Worm (Caenorhabditis elegans) whole organism, L1 larva: ENCODE measurements around the gene rike-1.

Experiments used
- C04F5.9 ChIP-seq: sonication (generic microtip); optimal IDR thresholded peaks from 2 replicates; lab custom pipeline; 2016; ENCODE audit warnings: missing genetic modification characterization, missing compliant biosample characterization
- F16B12.6 ChIP-seq: fragments of 150-350 bp; optimal IDR thresholded peaks from 2 replicates; lab custom pipeline; 2014; ENCODE audit warnings: missing biosample characterization, missing genetic modification characterization
- alr-1 ChIP-seq: fragments of 200-800 bp; sonication (Bioruptor generic); optimal IDR thresholded peaks from 2 replicates; lab custom pipeline; 2018; ENCODE audit warnings: borderline replicate concordance, mild to moderate bottlenecking, missing genetic modification characterization, missing compliant biosample characterization
- blmp-1 ChIP-seq: fragments of 150-350 bp; optimal IDR thresholded peaks from 2 replicates; lab custom pipeline; 2014; ENCODE audit warnings: missing biosample characterization, missing genetic modification characterization
- ceh-90 ChIP-seq: sonication (generic microtip); optimal IDR thresholded peaks from 2 replicates; lab custom pipeline; 2016; ENCODE audit warnings: missing genetic modification characterization, missing compliant biosample characterization
- elt-3 ChIP-seq, 6 experiments: fragments of 150-350 bp in 1 of 6; sonication (generic microtip); optimal IDR thresholded peaks; 2 replicates each; lab custom pipeline; 2017 to 2018; ENCODE audit warnings: missing biosample characterization in 6 of 6, missing genetic modification characterization in 6 of 6, inconsistent platforms in 1 of 6
- fkh-10 ChIP-seq: sonication (generic microtip); optimal IDR thresholded peaks from 2 replicates; lab custom pipeline; 2017; ENCODE audit warnings: missing biosample characterization, missing genetic modification reagents, missing genetic modification characterization
- fkh-4 ChIP-seq: sonication (generic microtip); optimal IDR thresholded peaks from 2 replicates; lab custom pipeline; 2016; ENCODE audit warnings: missing compliant biosample characterization, missing genetic modification characterization, borderline replicate concordance
- hlh-17 ChIP-seq: fragments of 200-800 bp; sonication (Bioruptor generic); optimal IDR thresholded peaks from 2 replicates; lab custom pipeline; 2018; ENCODE audit warnings: missing genetic modification characterization, mild to moderate bottlenecking, missing compliant biosample characterization, moderate library complexity, borderline replicate concordance
- hlh-4 ChIP-seq: sonication (generic microtip); optimal IDR thresholded peaks from 2 replicates; lab custom pipeline; 2016; ENCODE audit warnings: mild to moderate bottlenecking, missing genetic modification characterization, missing compliant biosample characterization
- jun-1 ChIP-seq: fragments of 150-350 bp; optimal IDR thresholded peaks from 2 replicates; lab custom pipeline; 2014; ENCODE audit warnings: missing biosample characterization, missing genetic modification reagents, missing genetic modification characterization
- lin-14 ChIP-seq: fragments of 200-800 bp; sonication (Bioruptor generic); optimal IDR thresholded peaks from 2 replicates; lab custom pipeline; 2018; ENCODE audit warnings: mild to moderate bottlenecking, missing genetic modification characterization, moderate library complexity, missing compliant biosample characterization
- lin-39 ChIP-seq: fragments of 150-350 bp; optimal IDR thresholded peaks from 2 replicates; lab custom pipeline; 2014; ENCODE audit warnings: missing biosample characterization, missing genetic modification reagents, missing genetic modification characterization
- lir-3 ChIP-seq: sonication (generic microtip); optimal IDR thresholded peaks from 2 replicates; lab custom pipeline; 2016; ENCODE audit warnings: mild to moderate bottlenecking, missing genetic modification characterization, moderate library complexity, missing compliant biosample characterization; ENCODE audit not compliant: poor library complexity
- mep-1 ChIP-seq: fragments of 150-350 bp; optimal IDR thresholded peaks from 2 replicates; lab custom pipeline; 2014; ENCODE audit warnings: missing biosample characterization, missing genetic modification characterization
- nhr-19 ChIP-seq: fragments of 200-800 bp; sonication (Bioruptor generic); conservative IDR thresholded peaks from 2 replicates; pipeline ENCODE4 v1.3.6; 2022; ENCODE audit warnings: missing genetic modification characterization, missing compliant biosample characterization
- nhr-20 ChIP-seq: sonication (generic microtip); optimal IDR thresholded peaks from 2 replicates; lab custom pipeline; 2016; ENCODE audit warnings: mild to moderate bottlenecking, missing genetic modification characterization, missing compliant biosample characterization
- nhr-71 ChIP-seq: sonication (generic microtip); optimal IDR thresholded peaks from 2 replicates; lab custom pipeline; 2016; ENCODE audit warnings: mild to moderate bottlenecking, missing genetic modification characterization, moderate library complexity, missing compliant biosample characterization
- nhr-85 ChIP-seq: sonication (generic microtip); peaks from one replicate; lab custom pipeline; 2016; ENCODE audit warnings: missing genetic modification characterization, inconsistent platforms, missing compliant biosample characterization
- nhr-90 ChIP-seq: sonication (generic microtip); optimal IDR thresholded peaks from 2 replicates; lab custom pipeline; 2016; ENCODE audit warnings: mild to moderate bottlenecking, missing genetic modification characterization, missing compliant biosample characterization; ENCODE audit not compliant: poor library complexity
- pax-3 ChIP-seq: fragments of 200-800 bp; sonication (Bioruptor generic); optimal IDR thresholded peaks from 2 replicates; lab custom pipeline; 2018; ENCODE audit warnings: mild to moderate bottlenecking, missing genetic modification characterization, moderate library complexity, missing compliant biosample characterization
- rnt-1 ChIP-seq: sonication (generic microtip); optimal IDR thresholded peaks from 2 replicates; lab custom pipeline; 2016; ENCODE audit warnings: mild to moderate bottlenecking, missing genetic modification characterization, moderate library complexity, missing compliant biosample characterization
- sup-37 ChIP-seq: fragments of 200-800 bp; sonication (Bioruptor generic); optimal IDR thresholded peaks from 2 replicates; lab custom pipeline; 2018; ENCODE audit warnings: mild to moderate bottlenecking, missing genetic modification characterization, missing compliant biosample characterization
- tbx-2 ChIP-seq: sonication (generic microtip); optimal IDR thresholded peaks from 2 replicates; lab custom pipeline; 2016; ENCODE audit warnings: missing genetic modification characterization, missing compliant biosample characterization
- unc-130 ChIP-seq: fragments of 150-350 bp; optimal IDR thresholded peaks from 2 replicates; lab custom pipeline; 2017; ENCODE audit warnings: missing biosample characterization, missing genetic modification characterization, inconsistent platforms
- unc-62 ChIP-seq: fragments of 150-350 bp; optimal IDR thresholded peaks from 2 replicates; lab custom pipeline; 2014; ENCODE audit warnings: missing biosample characterization, missing genetic modification reagents, missing genetic modification characterization
- ztf-4 ChIP-seq: fragments of 150-350 bp; optimal IDR thresholded peaks from 2 replicates; lab custom pipeline; 2014; ENCODE audit warnings: missing biosample characterization, missing genetic modification characterization

rike-1 gene

DNA sequence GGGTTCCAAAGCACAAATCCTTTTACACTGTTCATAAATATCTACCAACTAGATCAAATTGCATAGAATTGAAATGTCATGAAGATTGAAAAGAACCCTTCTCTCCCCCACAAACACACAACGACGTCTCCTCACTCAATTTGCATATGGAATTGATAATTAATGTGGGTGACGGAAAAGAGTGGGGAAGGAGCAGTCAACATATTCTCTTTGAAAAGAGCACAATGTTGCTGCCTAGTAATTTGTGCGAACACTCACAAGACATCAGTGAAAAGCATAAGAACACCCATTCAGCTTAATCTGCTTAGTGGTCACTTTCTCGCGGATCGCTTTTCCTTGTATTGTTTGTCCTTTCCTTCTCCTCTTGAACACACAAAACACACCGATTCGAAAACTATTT lies 49.2 kb downstream of the rike-1 start:
- no peak for TF ChIP-seq nhr-19 (GFP tag; lab: Robert Waterston, UW)
- TF ChIP-seq nhr-85 (tag; lab: Kevin White, UChicago): peak; percentile 34
- TF ChIP-seq sup-37: no peak
- no peak for TF ChIP-seq lir-3 (tag; lab: Kevin White, UChicago)
- TF ChIP-seq nhr-20 (tag; lab: Kevin White, UChicago): no peak
- TF ChIP-seq rnt-1: no peak

DNA sequence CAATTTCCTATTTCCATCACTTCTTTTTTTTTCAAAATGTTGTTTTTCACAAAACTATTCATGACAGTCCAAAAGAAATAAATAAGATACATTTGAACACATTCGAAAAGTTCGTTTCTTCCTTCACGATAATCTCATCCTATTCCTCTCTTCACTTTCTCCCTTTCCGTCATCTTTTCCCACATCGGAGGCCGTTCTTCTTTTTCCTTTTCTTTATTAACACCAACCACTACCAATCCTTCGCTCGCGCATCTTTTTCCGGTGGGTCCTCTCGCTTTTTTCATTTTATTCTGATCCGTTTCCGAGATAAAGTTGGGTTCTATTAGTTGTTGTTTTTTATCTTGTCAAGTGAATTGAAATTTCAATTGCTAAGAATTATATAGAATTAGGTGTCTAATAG lies 50.2 kb downstream of the rike-1 start:
- peak; percentile 51 for TF ChIP-seq lin-14 (GFP tag; lab: Kevin White, UChicago)
- TF ChIP-seq blmp-1 (tag; lab: Kevin White, UChicago): peak; percentile 94
- no peak for TF ChIP-seq hlh-4 (tag; lab: Kevin White, UChicago)
- TF ChIP-seq unc-62: no peak
- TF ChIP-seq unc-130: no peak
- no peak for TF ChIP-seq nhr-90 (tag; lab: Kevin White, UChicago)
- TF ChIP-seq pax-3 (tag; lab: Kevin White, UChicago): no peak
- no peak for TF ChIP-seq nhr-71 (tag; lab: Kevin White, UChicago)

DNA sequence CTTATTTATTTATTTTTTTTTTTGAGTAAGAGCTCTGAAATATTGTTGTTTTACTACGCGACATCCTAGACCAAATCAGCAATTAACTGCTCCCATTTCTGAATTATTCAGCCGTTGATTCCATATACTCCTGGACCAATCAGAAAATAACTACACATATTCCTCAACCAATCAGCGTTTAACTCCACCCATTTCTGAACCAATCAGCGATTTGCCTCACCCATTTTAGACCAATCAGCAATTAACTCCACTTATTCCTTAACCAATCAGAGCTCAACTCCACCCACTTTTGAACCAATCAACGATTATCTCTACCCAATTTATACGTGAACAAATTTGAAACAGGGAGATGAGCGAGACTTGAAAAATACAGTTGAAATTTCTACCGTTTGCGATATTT lies 52.0 kb downstream of the rike-1 start:
- no peak for TF ChIP-seq unc-130
- no peak for TF ChIP-seq sup-37
- TF ChIP-seq fkh-10 (GFP tag; lab: Kevin White, UChicago): no peak
- no peak for TF ChIP-seq ceh-90 (tag; lab: Kevin White, UChicago)
- no peak for TF ChIP-seq C04F5.9 (tag; lab: Kevin White, UChicago)
- no peak for TF ChIP-seq F16B12.6 (tag; lab: Kevin White, UChicago)
- no peak for TF ChIP-seq fkh-4
- TF ChIP-seq lin-39: no peak
- TF ChIP-seq ztf-4 (tag; lab: Kevin White, UChicago): no peak
- TF ChIP-seq jun-1 (tag; lab: Kevin White, UChicago): no peak
- TF ChIP-seq hlh-17 (GFP tag; lab: Kevin White, UChicago): no peak
- no peak for TF ChIP-seq tbx-2 (tag; lab: Kevin White, UChicago)
- no peak for TF ChIP-seq mep-1 (tag; lab: Kevin White, UChicago)
- TF ChIP-seq lir-3 (tag; lab: Kevin White, UChicago): no peak
- no peak for TF ChIP-seq elt-3 (tag; optimal IDR thresholded peaks at IDR 0.05; lab: Kevin White, UChicago)
- no peak for TF ChIP-seq alr-1 (tag; lab: Kevin White, UChicago)
